Worm (Caenorhabditis elegans) whole organism, L2 larva: Measurements from ENCODE around the gene oig-4.

ENCODE experiments used
- C34F6.9 ChIP-seq: fragments of 150-350 bp; optimal IDR thresholded peaks from 2 replicates; lab custom pipeline; 2014; ENCODE audit warnings: missing biosample characterization, missing genetic modification characterization
- F13H6.1 ChIP-seq: sonication (generic microtip); optimal IDR thresholded peaks from 2 replicates; lab custom pipeline; 2016; ENCODE audit warnings: missing genetic modification characterization, missing compliant biosample characterization
- Y55F3AM.14 ChIP-seq: fragments of 200-800 bp; sonication (Bioruptor generic); optimal IDR thresholded peaks from 2 replicates; lab custom pipeline; 2018; ENCODE audit warnings: mild to moderate bottlenecking, missing genetic modification characterization, missing compliant biosample characterization
- ZK546.5 ChIP-seq: sonication (generic microtip); optimal IDR thresholded peaks from 2 replicates; lab custom pipeline; 2017; ENCODE audit warnings: missing biosample characterization, missing genetic modification characterization
- alr-1 ChIP-seq: fragments of 150-350 bp; optimal IDR thresholded peaks from 2 replicates; lab custom pipeline; 2014; ENCODE audit warnings: missing biosample characterization, missing genetic modification characterization
- aly-2 ChIP-seq: fragments of 150-350 bp; optimal IDR thresholded peaks from 2 replicates; lab custom pipeline; 2014; ENCODE audit warnings: missing biosample characterization, missing genetic modification characterization
- ama-1 ChIP-seq: fragments of 150-350 bp; optimal IDR thresholded peaks from 2 replicates; lab custom pipeline; 2018; ENCODE audit warnings: inconsistent platforms
- blmp-1 ChIP-seq: sonication (generic microtip); optimal IDR thresholded peaks from 2 replicates; lab custom pipeline; 2017; ENCODE audit warnings: missing genetic modification characterization, mild to moderate bottlenecking, missing compliant biosample characterization, antibody characterized with exemption, moderate library complexity; ENCODE audit not compliant: insufficient read depth
- dmd-4 ChIP-seq: sonication (generic microtip); optimal IDR thresholded peaks from 2 replicates; lab custom pipeline; 2017; ENCODE audit warnings: missing biosample characterization, missing genetic modification characterization
- elt-1 ChIP-seq: fragments of 150-350 bp; optimal IDR thresholded peaks from 2 replicates; lab custom pipeline; 2014; ENCODE audit warnings: missing biosample characterization, missing genetic modification characterization
- fos-1 ChIP-seq: fragments of 150-350 bp; optimal IDR thresholded peaks from 2 replicates; lab custom pipeline; 2014; ENCODE audit warnings: missing biosample characterization, missing genetic modification characterization
- gmeb-1 ChIP-seq: fragments of 150-350 bp; optimal IDR thresholded peaks from 2 replicates; lab custom pipeline; 2014; ENCODE audit warnings: missing biosample characterization, missing genetic modification characterization
- lin-11 ChIP-seq: fragments of 150-350 bp; sonication (generic microtip); optimal IDR thresholded peaks from 2 replicates; lab custom pipeline; 2014; ENCODE audit warnings: missing biosample characterization, missing genetic modification characterization, inconsistent platforms, mixed read lengths
- lin-13 ChIP-seq: fragments of 150-350 bp; optimal IDR thresholded peaks from 2 replicates; lab custom pipeline; 2014; ENCODE audit warnings: missing biosample characterization, missing genetic modification reagents, missing genetic modification characterization
- lin-39 ChIP-seq: fragments of 150-350 bp; optimal IDR thresholded peaks from 2 replicates; lab custom pipeline; 2014; ENCODE audit warnings: missing biosample characterization, missing genetic modification reagents, missing genetic modification characterization
- lsy-2 ChIP-seq, 2 experiments: fragments of 150-350 bp in 1 of 2; sonication (generic microtip) in 1 of 2; optimal IDR thresholded peaks; 2 replicates each; lab custom pipeline; 2014 to 2017; ENCODE audit warnings: missing biosample characterization in 2 of 2, missing genetic modification characterization in 2 of 2
- mab-5 ChIP-seq: fragments of 150-350 bp; optimal IDR thresholded peaks from 2 replicates; lab custom pipeline; 2014; ENCODE audit warnings: missing biosample characterization, missing genetic modification characterization
- mdl-1 ChIP-seq, 2 experiments: fragments of 150-350 bp in 1 of 2; sonication (generic microtip) in 1 of 2; optimal IDR thresholded peaks; 2 replicates each; lab custom pipeline; 2017; ENCODE audit warnings: missing biosample characterization in 2 of 2, missing genetic modification characterization in 2 of 2
- nhr-10 ChIP-seq: sonication (generic microtip); optimal IDR thresholded peaks from 2 replicates; lab custom pipeline; 2017; ENCODE audit warnings: missing biosample characterization, missing genetic modification characterization
- nhr-11 ChIP-seq: fragments of 150-350 bp; optimal IDR thresholded peaks from 2 replicates; lab custom pipeline; 2014; ENCODE audit warnings: missing biosample characterization, missing genetic modification characterization
- nhr-129 ChIP-seq: fragments of 150-350 bp; optimal IDR thresholded peaks from 2 replicates; lab custom pipeline; 2014; ENCODE audit warnings: missing biosample characterization, missing genetic modification characterization
- nhr-21 ChIP-seq: fragments of 150-350 bp; optimal IDR thresholded peaks from 2 replicates; lab custom pipeline; 2014; ENCODE audit warnings: missing biosample characterization, missing genetic modification characterization
- nhr-23 ChIP-seq: fragments of 150-350 bp; optimal IDR thresholded peaks from 2 replicates; lab custom pipeline; 2014; ENCODE audit warnings: missing biosample characterization, missing genetic modification reagents, missing genetic modification characterization
- nhr-237 ChIP-seq: fragments of 150-350 bp; optimal IDR thresholded peaks from 2 replicates; lab custom pipeline; 2014; ENCODE audit warnings: missing biosample characterization, missing genetic modification characterization
- nhr-6 ChIP-seq: fragments of 150-350 bp; optimal IDR thresholded peaks from 2 replicates; lab custom pipeline; 2014; ENCODE audit warnings: missing biosample characterization, missing genetic modification characterization
- sem-4 ChIP-seq: fragments of 150-350 bp; optimal IDR thresholded peaks from 2 replicates; lab custom pipeline; 2014; ENCODE audit warnings: missing biosample characterization, missing genetic modification reagents, missing genetic modification characterization
- skn-1 ChIP-seq: sonication (generic microtip); optimal IDR thresholded peaks from 2 replicates; lab custom pipeline; 2017; ENCODE audit warnings: missing biosample characterization, missing genetic modification characterization
- sma-3 ChIP-seq: sonication (generic microtip); optimal IDR thresholded peaks from 2 replicates; lab custom pipeline; 2016; ENCODE audit warnings: missing genetic modification reagents, missing genetic modification characterization, missing compliant biosample characterization
- sma-9 ChIP-seq, 2 experiments: fragments of 150-350 bp in 1 of 2; sonication (generic microtip) in 1 of 2; optimal IDR thresholded peaks; 2 replicates each; lab custom pipeline; 2014 to 2016; ENCODE audit warnings: missing genetic modification characterization in 2 of 2, mild to moderate bottlenecking in 1 of 2, missing biosample characterization in 1 of 2, missing compliant biosample characterization in 1 of 2, missing genetic modification reagents in 1 of 2, moderate library complexity in 1 of 2
- snpc-4 ChIP-seq: fragments of 150-350 bp; optimal IDR thresholded peaks from 2 replicates; lab custom pipeline; 2014; ENCODE audit warnings: missing biosample characterization, missing genetic modification characterization
- unc-39 ChIP-seq: fragments of 150-350 bp; optimal IDR thresholded peaks from 2 replicates; lab custom pipeline; 2014; ENCODE audit warnings: missing biosample characterization, missing genetic modification characterization
- unc-62 ChIP-seq: fragments of 150-350 bp; optimal IDR thresholded peaks from 2 replicates; lab custom pipeline; 2014; ENCODE audit warnings: missing biosample characterization, missing genetic modification reagents, missing genetic modification characterization
- ztf-1 ChIP-seq: fragments of 200-800 bp; sonication (Bioruptor generic); conservative IDR thresholded peaks from 2 replicates; pipeline ENCODE4 v1.3.6; 2022; ENCODE audit warnings: missing genetic modification characterization, missing compliant biosample characterization
- ztf-11 ChIP-seq: sonication (generic microtip); optimal IDR thresholded peaks from 2 replicates; lab custom pipeline; 2017; ENCODE audit warnings: missing biosample characterization, missing genetic modification characterization

Gene oig-4

DNA sequence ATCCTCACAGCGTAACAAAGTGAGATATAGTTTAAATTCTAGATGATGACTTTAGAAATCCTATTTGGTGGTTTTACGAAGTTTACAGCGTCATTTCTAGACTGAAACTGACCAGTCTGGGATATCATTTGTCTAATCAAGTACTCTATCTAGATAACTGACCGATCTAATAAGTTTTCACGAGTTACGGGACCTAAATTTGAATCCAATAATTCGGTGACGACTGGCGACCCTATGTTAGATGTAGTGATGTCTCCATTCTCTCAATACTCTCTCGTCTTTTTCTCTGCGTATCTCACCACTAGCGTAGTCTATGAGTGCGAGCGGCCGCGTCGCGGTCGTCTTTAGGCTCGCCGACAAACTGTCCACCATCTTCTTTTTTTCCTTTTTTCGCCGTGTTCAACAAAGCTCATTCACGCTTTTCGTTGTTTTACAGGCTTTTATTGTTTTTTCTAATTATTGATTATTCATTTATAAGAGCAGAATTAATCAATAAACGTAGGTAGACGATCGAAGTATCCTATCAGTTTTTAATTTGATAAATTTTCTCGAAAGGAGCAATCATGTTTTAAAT is 2.1 kb downstream of the oig-4 start:
- TF ChIP-seq unc-62 (GFP tag; lab: Kevin White, UChicago), result no peak
- TF ChIP-seq ama-1 (lab: Kevin White, UChicago), result peak; percentile 75
- no peak for TF ChIP-seq nhr-23 (tag; lab: Kevin White, UChicago)
- peak; percentile 24 for TF ChIP-seq F13H6.1
- peak; percentile 57 for TF ChIP-seq C34F6.9 (tag; lab: Kevin White, UChicago)
- TF ChIP-seq lsy-2 (tag; optimal IDR thresholded peaks at IDR 0.05; lab: Kevin White, UChicago), result peak in 1 of 2 experiments; percentile 44
- peak; percentile 28 for TF ChIP-seq nhr-129 (tag; lab: Kevin White, UChicago)

DNA sequence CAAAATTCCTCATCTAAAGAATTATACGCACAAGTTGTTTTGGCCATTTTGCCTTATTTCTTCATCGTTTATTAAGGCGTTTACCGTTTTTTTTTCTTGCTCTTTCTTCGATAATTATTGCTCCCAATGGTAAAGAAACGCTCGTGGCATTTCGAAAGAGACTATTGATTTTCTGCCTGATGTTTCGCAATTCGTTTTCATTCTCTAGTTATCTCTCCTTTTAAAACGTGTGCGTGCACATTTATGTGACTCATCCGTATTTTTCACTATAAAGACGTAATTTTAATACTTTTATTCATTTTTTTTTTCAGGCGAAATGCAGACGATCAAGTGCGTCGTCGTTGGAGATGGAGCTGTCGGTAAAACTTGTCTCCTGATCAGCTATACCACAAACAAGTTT is 2.8 kb downstream of the oig-4 start, which contains the start of gene cdc-42:
Gene cdc-42, plus strand, starts transcription at position 312 of the 400 bp plus-strand sequence.
- TF ChIP-seq sem-4 (tag; lab: Kevin White, UChicago) (no peak), ztf-11 (tag; lab: Kevin White, UChicago) (no peak), unc-62 (GFP tag; lab: Kevin White, UChicago) (no peak), unc-39 (tag; lab: Kevin White, UChicago) (no peak), nhr-11 (no peak), sma-3 (GFP tag; lab: Kevin White, UChicago) (no peak), ama-1 (lab: Kevin White, UChicago) (no peak), C34F6.9 (tag; lab: Kevin White, UChicago) (no peak), lin-39 (tag; lab: Kevin White, UChicago) (no peak), aly-2 (tag; lab: Kevin White, UChicago) (no peak), nhr-129 (tag; lab: Kevin White, UChicago) (no peak), fos-1 (tag; lab: Kevin White, UChicago) (no peak), mab-5 (no peak), nhr-6 (no peak)

ce11 chrII:7618212-7618611 is 4.9 kb downstream of the oig-4 start:
- TF ChIP-seq F13H6.1, result no peak
- TF ChIP-seq fos-1 (tag; lab: Kevin White, UChicago), result peak; percentile 79
- TF ChIP-seq sma-9 (GFP tag; optimal IDR thresholded peaks at IDR 0.05; lab: Kevin White, UChicago), result no peak
- TF ChIP-seq sma-9 (tag; optimal IDR thresholded peaks at IDR 0.05; lab: Kevin White, UChicago), result no peak
- TF ChIP-seq ztf-1 (GFP tag; lab: Robert Waterston, UW), result no peak
- no peak for TF ChIP-seq mdl-1 (tag; optimal IDR thresholded peaks at IDR 0.05; lab: Kevin White, UChicago)

ce11 chrII:7620413-7620812 is 7.1 kb downstream of the oig-4 start, which contains the start of gene R07G3.8:
TSS of gene R07G3.8 (minus strand) at chrII:7620513.
- TF ChIP-seq unc-39 (tag; lab: Kevin White, UChicago), result no peak
- no peak for TF ChIP-seq gmeb-1 (tag; lab: Kevin White, UChicago)
- no peak for TF ChIP-seq elt-1 (tag; lab: Kevin White, UChicago)
- no peak for TF ChIP-seq ZK546.5
- no peak for TF ChIP-seq nhr-10 (tag; lab: Kevin White, UChicago)
- TF ChIP-seq unc-62 (GFP tag; lab: Kevin White, UChicago), result no peak
- TF ChIP-seq mab-5, result no peak
- no peak for TF ChIP-seq nhr-23 (tag; lab: Kevin White, UChicago)
- no peak for TF ChIP-seq alr-1 (tag; lab: Kevin White, UChicago)
- no peak for TF ChIP-seq skn-1 (tag; lab: Kevin White, UChicago)
- TF ChIP-seq Y55F3AM.14 (GFP tag; lab: Kevin White, UChicago), result no peak
- TF ChIP-seq nhr-129 (tag; lab: Kevin White, UChicago), result no peak
- no peak for TF ChIP-seq lin-13 (GFP tag; lab: Kevin White, UChicago)
- no peak for TF ChIP-seq nhr-237 (tag; lab: Kevin White, UChicago)
- no peak for TF ChIP-seq snpc-4 (tag; lab: Kevin White, UChicago)
- no peak for TF ChIP-seq mdl-1 (tag; optimal IDR thresholded peaks at IDR 0.05; lab: Kevin White, UChicago)
- TF ChIP-seq blmp-1 (tag; lab: Kevin White, UChicago), result no peak
- no peak for TF ChIP-seq nhr-21 (tag; lab: Kevin White, UChicago)
- TF ChIP-seq dmd-4 (tag; lab: Kevin White, UChicago), result no peak
- no peak for TF ChIP-seq lin-11
